Worm (Caenorhabditis elegans) whole organism, young adult: Measurements from ENCODE around the gene sdz-16.

Source experiments
- K11D2.4 ChIP-seq: fragments of 200-800 bp; sonication (Bioruptor generic); IDR thresholded peaks from 2 replicates; pipeline ENCODE4 v1.3.6; 2022; ENCODE audit warnings: missing genetic modification reagents, missing genetic modification characterization, missing compliant biosample characterization
- atf-7 ChIP-seq: sonication (generic microtip); optimal IDR thresholded peaks from 2 replicates; lab custom pipeline; 2017; ENCODE audit warnings: mild to moderate bottlenecking, missing genetic modification characterization, missing compliant biosample characterization
- bed-1 ChIP-seq: fragments of 200-800 bp; sonication (Bioruptor generic); IDR thresholded peaks from 2 replicates; pipeline ENCODE4 v1.3.6; 2022; ENCODE audit warnings: missing genetic modification reagents, missing genetic modification characterization, missing compliant biosample characterization
- ceh-27 ChIP-seq: fragments of 200-800 bp; sonication (Bioruptor generic); optimal IDR thresholded peaks from 2 replicates; lab custom pipeline; 2018; ENCODE audit warnings: mild to moderate bottlenecking, missing genetic modification characterization, moderate library complexity, missing compliant biosample characterization
- dpl-1 ChIP-seq: fragments of 150-350 bp; optimal IDR thresholded peaks from 2 replicates; lab custom pipeline; 2014; ENCODE audit warnings: missing biosample characterization, missing genetic modification reagents, missing genetic modification characterization
- efl-1 ChIP-seq: fragments of 150-350 bp; optimal IDR thresholded peaks from 2 replicates; lab custom pipeline; 2014; ENCODE audit warnings: missing biosample characterization, missing genetic modification reagents, missing genetic modification characterization
- nhr-179 ChIP-seq: sonication (generic microtip); optimal IDR thresholded peaks from 2 replicates; lab custom pipeline; 2016; ENCODE audit warnings: mild to moderate bottlenecking, missing genetic modification characterization, missing compliant biosample characterization
- snpc-1.3 ChIP-seq: sonication (generic microtip); optimal IDR thresholded peaks from 2 replicates; lab custom pipeline; 2017; ENCODE audit warnings: missing genetic modification characterization, mild to moderate bottlenecking, missing compliant biosample characterization, antibody characterized with exemption, moderate library complexity, missing genotype, missing genetic modification reagents; ENCODE audit not compliant: insufficient read depth
- tbp1 ChIP-seq: fragments of 200-800 bp; sonication (Bioruptor generic); optimal IDR thresholded peaks from 2 replicates; lab custom pipeline; 2018; ENCODE audit warnings: mild to moderate bottlenecking, missing genetic modification characterization, missing compliant biosample characterization
- tbx-9 ChIP-seq: sonication (generic microtip); optimal IDR thresholded peaks from 2 replicates; lab custom pipeline; 2016; ENCODE audit warnings: borderline replicate concordance, missing genetic modification characterization, inconsistent platforms, missing compliant biosample characterization
- unc-130 ChIP-seq: sonication (generic microtip); optimal IDR thresholded peaks from 2 replicates; lab custom pipeline; 2016; ENCODE audit warnings: missing genetic modification reagents, missing genetic modification characterization, missing compliant biosample characterization
- ztf-28 ChIP-seq: fragments of 200-800 bp; sonication (Bioruptor generic); IDR thresholded peaks from 2 replicates; pipeline ENCODE4 v1.3.6; 2022; ENCODE audit warnings: missing genetic modification reagents, missing genetic modification characterization, missing compliant biosample characterization

DNA sequence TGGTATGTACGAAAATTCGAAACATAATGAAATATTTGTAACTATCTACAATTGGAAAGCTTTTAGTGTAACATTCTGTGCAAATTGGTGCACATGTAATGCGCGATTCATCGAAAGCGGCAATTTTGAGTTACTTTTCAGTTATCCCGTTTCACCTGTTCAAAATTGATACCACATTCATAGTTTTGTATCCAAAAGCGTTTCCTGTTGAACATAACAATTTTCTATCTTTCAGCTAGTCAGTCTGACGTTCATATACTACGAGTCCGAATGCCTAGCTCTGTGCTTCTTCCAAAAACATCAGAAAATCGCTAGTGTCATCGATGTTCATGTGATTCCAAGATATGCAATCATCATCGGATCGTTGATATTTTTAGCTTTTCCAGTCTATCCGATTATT is 24.4 kb downstream of the sdz-16 start:
- no peak for TF ChIP-seq snpc-1.3 (tag; lab: Kevin White, UChicago)
- TF ChIP-seq ceh-27 (GFP tag; lab: Kevin White, UChicago) = no peak
- no peak for TF ChIP-seq nhr-179 (tag; lab: Kevin White, UChicago)
- TF ChIP-seq tbx-9 = no peak
- TF ChIP-seq unc-130 = no peak
- TF ChIP-seq K11D2.4 (GFP tag; lab: Robert Waterston, UW) = no peak
- no peak for TF ChIP-seq atf-7 (tag; lab: Kevin White, UChicago)
- TF ChIP-seq tbp1 (GFP tag; lab: Kevin White, UChicago) = no peak
- TF ChIP-seq bed-1 (GFP tag; lab: Robert Waterston, UW) = no peak
- no peak for TF ChIP-seq efl-1 (GFP tag; lab: Kevin White, UChicago)
- no peak for TF ChIP-seq ztf-28 (GFP tag; lab: Robert Waterston, UW)
- TF ChIP-seq dpl-1 (GFP tag; lab: Kevin White, UChicago) = no peak
